Worm (Caenorhabditis elegans) whole organism, L3 larva: ENCODE measurements around the gene clp-10.

Experiments used
- ZK546.5 ChIP-seq: sonication (generic microtip); optimal IDR thresholded peaks from 2 replicates; lab custom pipeline; 2017; ENCODE audit warnings: missing biosample characterization, missing genetic modification characterization
- ceh-16 ChIP-seq: sonication (generic microtip); optimal IDR thresholded peaks from 2 replicates; lab custom pipeline; 2017; ENCODE audit warnings: missing biosample characterization, missing genetic modification characterization
- ceh-28 ChIP-seq: fragments of 150-350 bp; optimal IDR thresholded peaks from 2 replicates; lab custom pipeline; 2014; ENCODE audit warnings: missing biosample characterization, missing genetic modification reagents, missing genetic modification characterization
- ceh-82 ChIP-seq: fragments of 150-350 bp; optimal IDR thresholded peaks from 2 replicates; lab custom pipeline; 2014; ENCODE audit warnings: missing biosample characterization, missing genetic modification characterization
- daf-12 ChIP-seq: fragments of 150-350 bp; optimal IDR thresholded peaks from 2 replicates; lab custom pipeline; 2014; ENCODE audit warnings: missing biosample characterization, missing genetic modification reagents, missing genetic modification characterization
- egl-27 ChIP-seq: sonication (generic microtip); optimal IDR thresholded peaks from 4 replicates; lab custom pipeline; 2017; ENCODE audit warnings: missing biosample characterization, missing genetic modification reagents, missing genetic modification characterization
- egl-5 ChIP-seq: fragments of 150-350 bp; optimal IDR thresholded peaks from 2 replicates; lab custom pipeline; 2017; ENCODE audit warnings: missing biosample characterization, missing genetic modification reagents, missing genetic modification characterization, inconsistent platforms
- elt-2 ChIP-seq: sonication (generic microtip); optimal IDR thresholded peaks from 2 replicates; lab custom pipeline; 2016; ENCODE audit warnings: missing genetic modification reagents, mild to moderate bottlenecking, missing genetic modification characterization, missing compliant biosample characterization
- eor-1 ChIP-seq, 2 experiments: fragments of 150-350 bp; optimal IDR thresholded peaks; 2 replicates each; lab custom pipeline; 2014 to 2018; ENCODE audit warnings: missing biosample characterization in 2 of 2, missing genetic modification characterization in 2 of 2
- fkh-10 ChIP-seq: sonication (generic microtip); optimal IDR thresholded peaks from 2 replicates; lab custom pipeline; 2017; ENCODE audit warnings: missing biosample characterization, missing genetic modification reagents, missing genetic modification characterization
- fkh-2 ChIP-seq: fragments of 150-350 bp; optimal IDR thresholded peaks from 2 replicates; lab custom pipeline; 2014; ENCODE audit warnings: missing biosample characterization, missing genetic modification reagents, missing genetic modification characterization
- fos-1 ChIP-seq: fragments of 150-350 bp; optimal IDR thresholded peaks from 2 replicates; lab custom pipeline; 2014; ENCODE audit warnings: missing biosample characterization, missing genetic modification characterization
- hmg-11 ChIP-seq: sonication (generic microtip); optimal IDR thresholded peaks from 2 replicates; lab custom pipeline; 2016; ENCODE audit warnings: missing genetic modification characterization, missing compliant biosample characterization
- jun-1 ChIP-seq: fragments of 150-350 bp; optimal IDR thresholded peaks from 2 replicates; lab custom pipeline; 2014; ENCODE audit warnings: missing biosample characterization, missing genetic modification reagents, missing genetic modification characterization
- lin-15B ChIP-seq: fragments of 150-350 bp; optimal IDR thresholded peaks from 2 replicates; lab custom pipeline; 2014; ENCODE audit warnings: missing biosample characterization, missing genetic modification characterization
- lin-39 ChIP-seq: fragments of 150-350 bp; optimal IDR thresholded peaks from 2 replicates; lab custom pipeline; 2018; ENCODE audit warnings: missing biosample characterization, missing genetic modification reagents, missing genetic modification characterization
- lsy-12 ChIP-seq: sonication (generic microtip); optimal IDR thresholded peaks from 2 replicates; lab custom pipeline; 2016; ENCODE audit warnings: mild to moderate bottlenecking, missing genetic modification characterization, missing compliant biosample characterization
- mdl-1 ChIP-seq: fragments of 150-350 bp; optimal IDR thresholded peaks from 2 replicates; lab custom pipeline; 2014; ENCODE audit warnings: missing biosample characterization, missing genetic modification characterization
- nfya-1 ChIP-seq: sonication (generic microtip); optimal IDR thresholded peaks from 2 replicates; lab custom pipeline; 2017; ENCODE audit warnings: missing genetic modification characterization, mild to moderate bottlenecking, missing compliant biosample characterization, antibody characterized with exemption, moderate library complexity; ENCODE audit not compliant: insufficient read depth
- nhr-11 ChIP-seq: fragments of 150-350 bp; optimal IDR thresholded peaks from 2 replicates; lab custom pipeline; 2014; ENCODE audit warnings: missing biosample characterization, missing genetic modification characterization
- nhr-12 ChIP-seq: fragments of 150-350 bp; optimal IDR thresholded peaks from 2 replicates; lab custom pipeline; 2014; ENCODE audit warnings: missing biosample characterization, missing genetic modification characterization
- nhr-23 ChIP-seq: fragments of 150-350 bp; optimal IDR thresholded peaks from 2 replicates; lab custom pipeline; 2014; ENCODE audit warnings: missing biosample characterization, missing genetic modification reagents, missing genetic modification characterization
- nhr-237 ChIP-seq: fragments of 150-350 bp; optimal IDR thresholded peaks from 2 replicates; lab custom pipeline; 2014; ENCODE audit warnings: missing biosample characterization, missing genetic modification characterization
- nhr-76 ChIP-seq: fragments of 150-350 bp; sonication (generic microtip); optimal IDR thresholded peaks from 5 replicates; lab custom pipeline; 2014; ENCODE audit warnings: missing biosample characterization, missing genetic modification characterization
- nhr-77 ChIP-seq: fragments of 150-350 bp; optimal IDR thresholded peaks from 2 replicates; lab custom pipeline; 2014; ENCODE audit warnings: missing biosample characterization, missing genetic modification characterization
- pha-4 ChIP-seq: fragments of 150-350 bp; optimal IDR thresholded peaks from 2 replicates; lab custom pipeline; 2014; ENCODE audit warnings: missing biosample characterization, missing genetic modification reagents, missing genetic modification characterization
- sea-2 ChIP-seq: fragments of 150-350 bp; sonication (generic microtip); optimal IDR thresholded peaks from 4 replicates; lab custom pipeline; 2014; ENCODE audit warnings: missing biosample characterization, missing genetic modification reagents, missing genetic modification characterization
- skn-1 ChIP-seq: fragments of 150-350 bp; optimal IDR thresholded peaks from 2 replicates; lab custom pipeline; 2014; ENCODE audit warnings: missing biosample characterization, missing genetic modification characterization
- tbx-2 ChIP-seq: sonication (generic microtip); optimal IDR thresholded peaks from 2 replicates; lab custom pipeline; 2016; ENCODE audit warnings: mild to moderate bottlenecking, missing genetic modification characterization, missing compliant biosample characterization
- unc-39 ChIP-seq: sonication (generic microtip); optimal IDR thresholded peaks from 4 replicates; lab custom pipeline; 2017; ENCODE audit warnings: missing biosample characterization, missing genetic modification characterization
- unc-62 ChIP-seq: fragments of 150-350 bp; sonication (generic microtip); optimal IDR thresholded peaks from 4 replicates; lab custom pipeline; 2014; ENCODE audit warnings: missing biosample characterization, missing genetic modification reagents, missing genetic modification characterization
- zag-1 ChIP-seq: fragments of 150-350 bp; optimal IDR thresholded peaks from 2 replicates; lab custom pipeline; 2014; ENCODE audit warnings: missing biosample characterization, missing genetic modification characterization
- ztf-11 ChIP-seq: fragments of 150-350 bp; optimal IDR thresholded peaks from 2 replicates; lab custom pipeline; 2014; ENCODE audit warnings: missing biosample characterization, missing genetic modification characterization

Gene clp-10

ce11 chrIII:31600-31999 lies 6.4 kb downstream of the clp-10 start:
- TF ChIP-seq egl-27 (no peak), hmg-11 (tag; lab: Kevin White, UChicago) (no peak), skn-1 (tag; lab: Kevin White, UChicago) (no peak), unc-62 (GFP tag; lab: Kevin White, UChicago) (no peak), eor-1 (tag; optimal IDR thresholded peaks at IDR 0.05; lab: Kevin White, UChicago) (no peak), ceh-16 (tag; lab: Kevin White, UChicago) (no peak), nhr-12 (no peak), nhr-237 (tag; lab: Kevin White, UChicago) (no peak), lin-15B (tag; lab: Kevin White, UChicago) (no peak), egl-5 (tag; lab: Kevin White, UChicago) (no peak), nhr-11 (tag; lab: Kevin White, UChicago) (no peak), sea-2 (GFP tag; lab: Kevin White, UChicago) (no peak)

ce11 chrIII:30399-30798 lies 7.6 kb downstream of the clp-10 start:
- TF ChIP-seq eor-1 (tag; optimal IDR thresholded peaks at IDR 0.05; lab: Kevin White, UChicago): no peak
- peak; percentile 35 for TF ChIP-seq nfya-1 (tag; lab: Kevin White, UChicago)
- TF ChIP-seq fkh-10: peak; percentile 94

- TF ChIP-seq ztf-11 (tag; lab: Kevin White, UChicago) (no peak), tbx-2 (no peak), nhr-12 (no peak), nhr-237 (tag; lab: Kevin White, UChicago) (no peak), unc-39 (no peak), elt-2 (tag; lab: Kevin White, UChicago) (no peak), nhr-77 (tag; lab: Kevin White, UChicago) (no peak), fkh-2 (tag; lab: Kevin White, UChicago) (no peak), fos-1 (tag; lab: Kevin White, UChicago) (no peak), nhr-23 (tag; lab: Kevin White, UChicago) (no peak)
These were observed 8.4 kb downstream of the clp-10 start for ce11 chrIII:29626-30025.

- TF ChIP-seq egl-27 (no peak), elt-2 (tag; lab: Kevin White, UChicago) (no peak), ZK546.5 (tag; lab: Kevin White, UChicago) (no peak), nhr-77 (tag; lab: Kevin White, UChicago) (no peak), unc-39 (no peak), nhr-76 (tag; lab: Kevin White, UChicago) (no peak), zag-1 (tag; lab: Kevin White, UChicago) (no peak)
- TF ChIP-seq, all 47 proteins: peak for 0
These were observed 9.2 kb downstream of the clp-10 start for ce11 chrIII:28841-29240.

- no peak for TF ChIP-seq lin-15B (tag; lab: Kevin White, UChicago)
- TF ChIP-seq pha-4 (tag; lab: Kevin White, UChicago): no peak
- no peak for TF ChIP-seq eor-1 (tag; optimal IDR thresholded peaks at IDR 0.05; lab: Kevin White, UChicago)
These were observed 10.6 kb downstream of the clp-10 start for ce11 chrIII:27341-27947.

DNA sequence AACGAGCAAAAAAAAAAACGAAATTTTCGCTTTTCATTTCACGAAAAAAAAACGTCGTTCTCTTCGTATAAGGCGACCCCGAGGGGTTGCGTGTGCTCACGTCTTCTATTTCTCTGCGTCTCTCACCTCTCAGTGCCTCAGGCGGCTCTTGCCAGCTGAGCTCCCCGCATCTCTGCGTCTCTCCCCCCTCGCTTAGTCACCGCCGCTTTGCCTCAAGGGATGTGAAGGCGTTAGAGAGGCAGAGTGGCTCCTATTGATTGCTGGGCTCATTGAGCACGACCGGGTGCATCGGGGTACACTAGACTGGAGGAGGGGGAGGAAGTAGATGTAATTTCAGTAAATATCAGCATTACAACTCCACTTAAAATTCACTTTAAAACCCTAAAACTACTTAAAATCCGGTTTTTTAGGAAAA lies 12.4 kb downstream of the clp-10 start:
- TF ChIP-seq lsy-12 (tag; lab: Kevin White, UChicago) (peak; percentile 18), nhr-12 (no peak), mdl-1 (peak; percentile 41), lin-15B (tag; lab: Kevin White, UChicago) (peak; percentile 28), jun-1 (tag; lab: Kevin White, UChicago) (peak; percentile 3), ceh-82 (tag; lab: Kevin White, UChicago) (peak; percentile 47), ceh-28 (tag; lab: Kevin White, UChicago) (peak; percentile 68), hmg-11 (tag; lab: Kevin White, UChicago) (peak; percentile 74), nhr-77 (tag; lab: Kevin White, UChicago) (no peak), tbx-2 (peak; percentile 50), nhr-11 (tag; lab: Kevin White, UChicago) (peak; percentile 38), nfya-1 (tag; lab: Kevin White, UChicago) (peak; percentile 90), lin-39 (tag; lab: Kevin White, UChicago) (peak; percentile 95), daf-12 (tag; lab: Kevin White, UChicago) (no peak), elt-2 (tag; lab: Kevin White, UChicago) (no peak), fkh-2 (tag; lab: Kevin White, UChicago) (peak; percentile 35), fkh-10 (peak; percentile 45)
